Worm (Caenorhabditis elegans) whole organism, L4/young adult: ENCODE data around the gene phat-6.

Source experiments
- dao-5 ChIP-seq: sonication (generic microtip); optimal IDR thresholded peaks from 2 replicates; lab custom pipeline; 2016; ENCODE audit warnings: missing genotype, missing genetic modification characterization, moderate library complexity, missing compliant biosample characterization
- him-1 ChIP-seq: sonication (generic microtip); optimal IDR thresholded peaks from 2 replicates; lab custom pipeline; 2016; ENCODE audit warnings: missing genotype, missing genetic modification reagents, missing genetic modification characterization, missing compliant biosample characterization

DNA sequence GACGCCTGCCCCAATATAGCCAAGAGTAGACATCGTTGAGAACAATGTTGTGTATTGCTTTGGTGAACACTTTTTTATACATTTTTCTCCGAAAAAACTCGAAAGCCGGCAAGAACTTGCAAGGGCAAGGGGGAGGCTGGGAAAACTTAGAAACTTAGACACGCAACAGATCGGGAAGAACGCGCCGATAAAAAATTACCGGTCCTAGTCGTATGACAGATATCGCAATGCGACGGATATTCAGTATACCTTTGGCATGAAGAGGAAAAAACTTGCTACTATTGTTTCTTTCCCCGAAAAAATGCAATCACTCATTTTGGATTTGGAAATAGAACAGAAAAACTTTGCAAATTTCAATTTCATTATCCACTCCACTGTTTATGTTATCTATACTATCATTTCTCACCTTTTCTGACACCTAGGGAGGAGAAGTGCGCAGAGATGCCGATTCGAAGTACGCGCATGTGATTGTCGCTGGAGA, 17.7 kb downstream of the phat-6 start, which contains the start of gene col-41:
- no peak for TF ChIP-seq dao-5 (tag; lab: Kevin White, UChicago)
- no peak for TF ChIP-seq him-1 (tag; lab: Kevin White, UChicago)
